Worm (Caenorhabditis elegans): ENCODE measurements around the gene Y51H7C.8.
"Not testable (repeated sequence)": the region's sequence is repeated elsewhere in the genome, so short reads cannot be mapped to it uniquely, and the experiment has no call there.

DNA sequence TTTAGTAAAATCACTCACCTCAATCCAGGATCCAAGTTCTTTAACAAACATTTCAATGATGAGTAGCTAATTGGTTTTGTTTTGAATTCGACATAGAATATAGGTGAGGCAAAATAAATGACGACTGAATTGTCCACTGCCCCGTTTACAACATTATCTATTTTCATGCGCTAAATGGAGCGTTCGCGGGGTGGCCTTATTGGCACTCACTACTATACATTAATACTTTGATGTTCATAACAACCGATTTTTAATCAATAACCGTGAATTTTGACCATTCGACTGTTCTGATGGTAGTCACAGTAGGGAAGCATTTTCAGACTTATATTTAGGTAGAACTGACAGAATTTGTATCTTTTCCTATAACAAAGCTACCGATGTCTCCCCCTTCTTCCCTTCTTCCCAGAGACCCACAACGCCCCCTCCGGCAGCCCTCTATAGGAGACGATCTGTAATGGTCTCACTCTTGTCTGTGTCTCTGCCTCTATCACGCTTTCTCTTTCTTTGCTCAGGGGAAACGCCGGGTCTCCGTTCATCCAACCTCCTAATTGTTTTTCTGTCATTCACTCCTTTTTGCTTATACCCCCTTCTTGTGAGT is 45.2 kb downstream of the Y51H7C.8 start, which contains the start of gene Y51H7C.12:
- TF ChIP-seq pqm-1 (tag; optimal IDR thresholded peaks at IDR 0.05); elt-3 (tag; optimal IDR thresholded peaks at IDR 0.05); nhr-237 (tag; optimal IDR thresholded peaks at IDR 0.05); unc-62 (GFP tag; optimal IDR thresholded peaks at IDR 0.05); nhr-12 (tag; optimal IDR thresholded peaks at IDR 0.05); nhr-77 (tag; optimal IDR thresholded peaks at IDR 0.05); snpc-4 (tag; optimal IDR thresholded peaks at IDR 0.05); egl-27 (tag; optimal IDR thresholded peaks at IDR 0.05); pha-4 (tag; optimal IDR thresholded peaks at IDR 0.05); ama-1 (optimal IDR thresholded peaks at IDR 0.05); zag-1 (tag; optimal IDR thresholded peaks at IDR 0.05); nhr-76 (tag; optimal IDR thresholded peaks at IDR 0.05); ztf-11 (tag; optimal IDR thresholded peaks at IDR 0.05); elt-2 (tag; optimal IDR thresholded peaks at IDR 0.05): not testable (repeated sequence)
